Fruit fly (Drosophila melanogaster): ENCODE measurements around the gene CG5011.

The CG5011 gene

dm6 chr2L:1169867-1170415 is 30.5 kb upstream of the CG5011 start, which contains the start of the genes CG31922 and Plap (continued):
- peak; percentile 80 for TF ChIP-seq CG10543 (GFP tag; optimal IDR thresholded peaks at IDR 0.05)
- TF ChIP-seq CG9876 (GFP tag; optimal IDR thresholded peaks at IDR 0.05): peak; percentile 14
- peak; percentile 81 for TF ChIP-seq nerfin-2 (GFP tag; IDR thresholded peaks at IDR 0.05; ENCODE audit: partially characterized antibody)
- TF ChIP-seq NC2α (GFP tag; optimal IDR thresholded peaks at IDR 0.05): no peak
- peak; percentile 77 for TF ChIP-seq CG34376 (GFP tag; optimal IDR thresholded peaks at IDR 0.05)
- TF ChIP-seq hth (optimal IDR thresholded peaks at IDR 0.05): no peak
- TF ChIP-seq CG14860 (GFP tag; IDR thresholded peaks at IDR 0.05; ENCODE audit: partially characterized antibody): peak; percentile 92
- peak; percentile 77; the same call in 2 of the 3 replicates for TF ChIP-seq CG6791 (GFP tag; IDR thresholded peaks at IDR 0.05; ENCODE audit: partially characterized antibody)
- TF ChIP-seq gce (GFP tag; IDR thresholded peaks at IDR 0.05): no peak
- peak; percentile 87 for TF ChIP-seq CG2120 (GFP tag; optimal IDR thresholded peaks at IDR 0.05)
- no peak for TF ChIP-seq D19B (GFP tag; optimal IDR thresholded peaks at IDR 0.05)
- TF ChIP-seq sens (GFP tag): peak; percentile 92
- TF ChIP-seq CG32767 (GFP tag; IDR thresholded peaks at IDR 0.05): peak; percentile 36; the same call in 1 of the 2 replicates
- TF ChIP-seq Doc2 (GFP tag; IDR thresholded peaks at IDR 0.05): no peak
- TF ChIP-seq so (GFP tag; IDR thresholded peaks at IDR 0.05): no peak; the same call in 2 of the 3 replicates
- no peak for TF ChIP-seq Hmr (GFP tag; optimal IDR thresholded peaks at IDR 0.05)
- TF ChIP-seq Scr (GFP tag; IDR thresholded peaks at IDR 0.05; ENCODE audit: partially characterized antibody): peak; percentile 96
- TF ChIP-seq disco-r (GFP tag; optimal IDR thresholded peaks at IDR 0.05): peak; percentile 31
- no peak for TF ChIP-seq Lim3 (GFP tag; IDR thresholded peaks at IDR 0.05)
- TF ChIP-seq ap (GFP tag; IDR thresholded peaks at IDR 0.05): 0 out of 2 replicates have a peak, but pooled peaks have one; percentile 4
- peak; percentile 20; the same call in 1 of the 2 replicates for TF ChIP-seq esg (GFP tag; conservative IDR thresholded peaks at IDR 0.05)
- TF ChIP-seq CG8765 (GFP tag; IDR thresholded peaks at IDR 0.05): no peak
- TF ChIP-seq ham (GFP tag; IDR thresholded peaks at IDR 0.05): no peak
- TF ChIP-seq Jarid2 (GFP tag; optimal IDR thresholded peaks at IDR 0.05): no peak
- TF ChIP-seq CG2116 (GFP tag; optimal IDR thresholded peaks at IDR 0.05): peak; percentile 74
- peak; percentile 21 for TF ChIP-seq gfzf (GFP tag; optimal IDR thresholded peaks at IDR 0.05)
- peak; percentile 63 to 68 for TF ChIP-seq Pdp1 (GFP tag; optimal IDR thresholded peaks at IDR 0.05)
- TF ChIP-seq CG17186 (GFP tag; optimal IDR thresholded peaks at IDR 0.05): peak; percentile 14
- peak; percentile 31 for TF ChIP-seq gro (GFP tag; optimal IDR thresholded peaks at IDR 0.05)
- peak; percentile 64 for TF ChIP-seq CG17385 (GFP tag; optimal IDR thresholded peaks at IDR 0.05)
- no peak for TF ChIP-seq toy (GFP tag; IDR thresholded peaks at IDR 0.05)

dm6 chr2L:1172704-1173107 is 27.8 kb upstream of the CG5011 start, which contains the start of the genes Charon and CG4887:
Gene Charon, minus strand, starts transcription at chr2L:1172805.
Gene CG4887, plus strand, starts transcription at chr2L:1173009.
- TF ChIP-seq exex (tag; optimal IDR thresholded peaks at IDR 0.05) (no peak), CG17186 (GFP tag; optimal IDR thresholded peaks at IDR 0.05) (peak; percentile 24), Lhr (GFP tag; optimal IDR thresholded peaks at IDR 0.05) (peak; percentile 67), oc (tag; optimal IDR thresholded peaks at IDR 0.05) (no peak), CG12769 (tag; optimal IDR thresholded peaks at IDR 0.05) (no peak), Ets65A (GFP tag) (peak; percentile 98), Nf-YA (GFP tag; IDR thresholded peaks at IDR 0.05) (peak; percentile 52; the same call in 1 of the 2 replicates), CG4424 (GFP tag; optimal IDR thresholded peaks at IDR 0.05) (peak; percentile 89), Optix (GFP tag; IDR thresholded peaks at IDR 0.05) (peak; percentile 32; the same call in 1 of the 3 replicates), eyg (GFP tag; optimal IDR thresholded peaks at IDR 0.05) (peak; percentile 70), CG17361 (GFP tag; IDR thresholded peaks at IDR 0.05) (no peak; the same call in 2 of the 3 replicates), p53 (GFP tag; optimal IDR thresholded peaks at IDR 0.05) (peak; percentile 4), CG11695 (GFP tag; IDR thresholded peaks at IDR 0.05) (peak; percentile 41; the same call in 1 of the 3 replicates), NC2β (GFP tag; optimal IDR thresholded peaks at IDR 0.05) (peak; percentile 79), Dref (GFP tag; IDR thresholded peaks at IDR 0.05) (peak; percentile 55), Myb (GFP tag; optimal IDR thresholded peaks at IDR 0.05) (peak; percentile 83), schlank (tag; optimal IDR thresholded peaks at IDR 0.05) (peak; percentile 46), CG16815 (GFP tag; optimal IDR thresholded peaks at IDR 0.05) (peak; percentile 61), ems (GFP tag; optimal IDR thresholded peaks at IDR 0.05) (peak; percentile 88), hbn (GFP tag; IDR thresholded peaks at IDR 0.05; ENCODE audit: partially characterized antibody) (peak; percentile 58; the same call in 1 of the 2 replicates), psq (GFP tag; optimal IDR thresholded peaks at IDR 0.05) (peak; percentile 23)

Data from whole organism, embryonic.